Worm (Caenorhabditis elegans) whole organism, L1 larva: Measurements from ENCODE around the gene eor-1.

Experiments used
- C04F5.9 ChIP-seq: sonication (generic microtip); optimal IDR thresholded peaks from 2 replicates; lab custom pipeline; 2016; ENCODE audit warnings: missing genetic modification characterization, missing compliant biosample characterization
- C16A3.4 ChIP-seq: fragments of 150-350 bp; optimal IDR thresholded peaks from 2 replicates; lab custom pipeline; 2014; ENCODE audit warnings: missing biosample characterization, missing genetic modification characterization
- C34B4.2 ChIP-seq: sonication (generic microtip); optimal IDR thresholded peaks from 2 replicates; lab custom pipeline; 2017; ENCODE audit warnings: mild to moderate bottlenecking, missing genetic modification characterization, missing compliant biosample characterization
- F16B12.6 ChIP-seq: fragments of 150-350 bp; optimal IDR thresholded peaks from 2 replicates; lab custom pipeline; 2014; ENCODE audit warnings: missing biosample characterization, missing genetic modification characterization
- alr-1 ChIP-seq: fragments of 200-800 bp; sonication (Bioruptor generic); optimal IDR thresholded peaks from 2 replicates; lab custom pipeline; 2018; ENCODE audit warnings: borderline replicate concordance, mild to moderate bottlenecking, missing genetic modification characterization, missing compliant biosample characterization
- aly-2 ChIP-seq: fragments of 150-350 bp; optimal IDR thresholded peaks from 2 replicates; lab custom pipeline; 2014; ENCODE audit warnings: missing biosample characterization, missing genetic modification characterization
- ama-1 ChIP-seq: fragments of 150-350 bp; optimal IDR thresholded peaks from 2 replicates; lab custom pipeline; 2014
- ceh-63 ChIP-seq: fragments of 200-800 bp; sonication (Bioruptor generic); optimal IDR thresholded peaks from 2 replicates; lab custom pipeline; 2018; ENCODE audit warnings: mild to moderate bottlenecking, missing genetic modification characterization, missing compliant biosample characterization
- ceh-90 ChIP-seq: sonication (generic microtip); optimal IDR thresholded peaks from 2 replicates; lab custom pipeline; 2016; ENCODE audit warnings: missing genetic modification characterization, missing compliant biosample characterization
- efl-1 ChIP-seq, 4 experiments: fragments of 150-350 bp; optimal IDR thresholded peaks in 3 of 4; peaks in 1 of 4; 1 replicate in 1 of 4; 2 replicates in 3 of 4; lab custom pipeline; 2014; ENCODE audit warnings: missing biosample characterization in 2 of 4, missing genetic modification characterization in 2 of 4, missing genetic modification reagents in 2 of 4
- elt-3 ChIP-seq, 6 experiments: fragments of 150-350 bp in 1 of 6; sonication (generic microtip); optimal IDR thresholded peaks; 2 replicates each; lab custom pipeline; 2017 to 2018; ENCODE audit warnings: missing biosample characterization in 6 of 6, missing genetic modification characterization in 6 of 6, inconsistent platforms in 1 of 6
- fkh-10 ChIP-seq: sonication (generic microtip); optimal IDR thresholded peaks from 2 replicates; lab custom pipeline; 2017; ENCODE audit warnings: missing biosample characterization, missing genetic modification reagents, missing genetic modification characterization
- fkh-4 ChIP-seq: sonication (generic microtip); optimal IDR thresholded peaks from 2 replicates; lab custom pipeline; 2016; ENCODE audit warnings: missing compliant biosample characterization, missing genetic modification characterization, borderline replicate concordance
- fkh-8 ChIP-seq: sonication (generic microtip); optimal IDR thresholded peaks from 2 replicates; lab custom pipeline; 2016; ENCODE audit warnings: mild to moderate bottlenecking, missing genetic modification characterization, missing compliant biosample characterization
- grh-1 ChIP-seq: fragments of 200-800 bp; sonication (Bioruptor generic); IDR thresholded peaks from 2 replicates; pipeline ENCODE4 v1.3.6; 2022; ENCODE audit warnings: missing genetic modification reagents, missing genetic modification characterization, missing compliant biosample characterization
- hlh-4 ChIP-seq: sonication (generic microtip); optimal IDR thresholded peaks from 2 replicates; lab custom pipeline; 2016; ENCODE audit warnings: mild to moderate bottlenecking, missing genetic modification characterization, missing compliant biosample characterization
- hpl-2 ChIP-seq: fragments of 150-350 bp; optimal IDR thresholded peaks from 2 replicates; lab custom pipeline; 2014; ENCODE audit warnings: missing biosample characterization, missing genetic modification reagents, missing genetic modification characterization
- isw-1 ChIP-seq: fragments of 200-800 bp; sonication (Bioruptor generic); IDR thresholded peaks from 2 replicates; pipeline ENCODE4 v1.3.6; 2022; ENCODE audit warnings: missing genetic modification characterization, missing compliant biosample characterization
- jun-1 ChIP-seq: fragments of 150-350 bp; optimal IDR thresholded peaks from 2 replicates; lab custom pipeline; 2014; ENCODE audit warnings: missing biosample characterization, missing genetic modification reagents, missing genetic modification characterization
- lin-13 ChIP-seq: fragments of 150-350 bp; optimal IDR thresholded peaks from 2 replicates; lab custom pipeline; 2014; ENCODE audit warnings: missing biosample characterization, missing genetic modification reagents, missing genetic modification characterization
- lin-14 ChIP-seq: fragments of 200-800 bp; sonication (Bioruptor generic); optimal IDR thresholded peaks from 2 replicates; lab custom pipeline; 2018; ENCODE audit warnings: mild to moderate bottlenecking, missing genetic modification characterization, moderate library complexity, missing compliant biosample characterization
- lin-15B ChIP-seq: fragments of 150-350 bp; sonication (generic microtip); optimal IDR thresholded peaks from 3 replicates; lab custom pipeline; 2014; ENCODE audit warnings: missing biosample characterization, missing genetic modification characterization
- lin-35 ChIP-seq, 2 experiments: fragments of 150-350 bp; optimal IDR thresholded peaks; 2 replicates each; lab custom pipeline; 2014; ENCODE audit warnings: missing biosample characterization in 2 of 2, missing genetic modification characterization in 2 of 2, missing genetic modification reagents in 2 of 2
- lir-3 ChIP-seq: sonication (generic microtip); optimal IDR thresholded peaks from 2 replicates; lab custom pipeline; 2016; ENCODE audit warnings: mild to moderate bottlenecking, missing genetic modification characterization, moderate library complexity, missing compliant biosample characterization; ENCODE audit not compliant: poor library complexity
- lsy-2 ChIP-seq, 2 experiments: fragments of 150-350 bp; optimal IDR thresholded peaks; 2 replicates each; lab custom pipeline; 2014; ENCODE audit warnings: missing biosample characterization in 2 of 2, missing genetic modification characterization in 2 of 2
- mab-9 ChIP-seq: fragments of 200-800 bp; sonication (Bioruptor generic); IDR thresholded peaks from 2 replicates; pipeline ENCODE4 v1.3.6; 2022; ENCODE audit warnings: missing genetic modification reagents, missing genetic modification characterization, missing compliant biosample characterization
- mdl-1 ChIP-seq, 2 experiments: fragments of 150-350 bp; optimal IDR thresholded peaks; 2 replicates each; lab custom pipeline; 2014 to 2017; ENCODE audit warnings: missing biosample characterization in 2 of 2, missing genetic modification characterization in 2 of 2, inconsistent platforms in 1 of 2
- mef-2 ChIP-seq: fragments of 150-350 bp; optimal IDR thresholded peaks from 2 replicates; lab custom pipeline; 2014; ENCODE audit warnings: missing biosample characterization, missing genetic modification characterization
- nhr-11 ChIP-seq: fragments of 150-350 bp; optimal IDR thresholded peaks from 2 replicates; lab custom pipeline; 2014; ENCODE audit warnings: missing biosample characterization, missing genetic modification characterization
- nhr-12 ChIP-seq: sonication (generic microtip); optimal IDR thresholded peaks from 2 replicates; lab custom pipeline; 2017; ENCODE audit warnings: missing biosample characterization, missing genetic modification characterization
- nhr-19 ChIP-seq: fragments of 200-800 bp; sonication (Bioruptor generic); conservative IDR thresholded peaks from 2 replicates; pipeline ENCODE4 v1.3.6; 2022; ENCODE audit warnings: missing genetic modification characterization, missing compliant biosample characterization
- nhr-20 ChIP-seq: sonication (generic microtip); optimal IDR thresholded peaks from 2 replicates; lab custom pipeline; 2016; ENCODE audit warnings: mild to moderate bottlenecking, missing genetic modification characterization, missing compliant biosample characterization
- nhr-28 ChIP-seq: fragments of 150-350 bp; optimal IDR thresholded peaks from 2 replicates; lab custom pipeline; 2014; ENCODE audit warnings: missing biosample characterization, missing genetic modification characterization
- nhr-71 ChIP-seq: sonication (generic microtip); optimal IDR thresholded peaks from 2 replicates; lab custom pipeline; 2016; ENCODE audit warnings: mild to moderate bottlenecking, missing genetic modification characterization, moderate library complexity, missing compliant biosample characterization
- nhr-76 ChIP-seq: sonication (generic microtip); optimal IDR thresholded peaks from 2 replicates; lab custom pipeline; 2017; ENCODE audit warnings: missing biosample characterization, missing genetic modification characterization
- nhr-84 ChIP-seq: sonication (generic microtip); optimal IDR thresholded peaks from 2 replicates; lab custom pipeline; 2017; ENCODE audit warnings: missing biosample characterization, missing genetic modification characterization
- nhr-85 ChIP-seq: sonication (generic microtip); peaks from one replicate; lab custom pipeline; 2016; ENCODE audit warnings: missing genetic modification characterization, inconsistent platforms, missing compliant biosample characterization
- pag-3 ChIP-seq: sonication (generic microtip); optimal IDR thresholded peaks from 2 replicates; lab custom pipeline; 2017; ENCODE audit warnings: missing genetic modification characterization, mild to moderate bottlenecking, missing compliant biosample characterization, antibody characterized with exemption, borderline replicate concordance; ENCODE audit not compliant: insufficient read depth
- rnt-1 ChIP-seq: sonication (generic microtip); optimal IDR thresholded peaks from 2 replicates; lab custom pipeline; 2016; ENCODE audit warnings: mild to moderate bottlenecking, missing genetic modification characterization, moderate library complexity, missing compliant biosample characterization
- skn-1 ChIP-seq: fragments of 150-350 bp; optimal IDR thresholded peaks from 2 replicates; lab custom pipeline; 2014; ENCODE audit warnings: missing biosample characterization, missing genetic modification characterization
- sox-4 ChIP-seq: sonication (generic microtip); optimal IDR thresholded peaks from 2 replicates; lab custom pipeline; 2016; ENCODE audit warnings: missing genetic modification characterization, missing compliant biosample characterization
- swsn-7 ChIP-seq: sonication (generic microtip); optimal IDR thresholded peaks from 2 replicates; lab custom pipeline; 2016; ENCODE audit warnings: missing genetic modification characterization, missing compliant biosample characterization
- tbx-2 ChIP-seq: sonication (generic microtip); optimal IDR thresholded peaks from 2 replicates; lab custom pipeline; 2016; ENCODE audit warnings: missing genetic modification characterization, missing compliant biosample characterization
- tlp-1 ChIP-seq: fragments of 150-350 bp; optimal IDR thresholded peaks from 2 replicates; lab custom pipeline; 2014; ENCODE audit warnings: missing biosample characterization, missing genetic modification characterization
- unc-130 ChIP-seq: fragments of 150-350 bp; optimal IDR thresholded peaks from 2 replicates; lab custom pipeline; 2017; ENCODE audit warnings: missing biosample characterization, missing genetic modification characterization, inconsistent platforms
- unc-30 ChIP-seq: sonication (generic microtip); optimal IDR thresholded peaks from 2 replicates; lab custom pipeline; 2017; ENCODE audit warnings: missing biosample characterization, missing genetic modification characterization
- unc-86 ChIP-seq: sonication (generic microtip); optimal IDR thresholded peaks from 2 replicates; lab custom pipeline; 2016; ENCODE audit warnings: missing genetic modification characterization, missing compliant biosample characterization
- vab-15 ChIP-seq: sonication (generic microtip); optimal IDR thresholded peaks from 2 replicates; lab custom pipeline; 2017; ENCODE audit warnings: missing genotype, mild to moderate bottlenecking, missing genetic modification characterization, missing compliant biosample characterization
- zag-1 ChIP-seq: fragments of 150-350 bp; optimal IDR thresholded peaks from 2 replicates; lab custom pipeline; 2014; ENCODE audit warnings: missing biosample characterization, missing genetic modification characterization
- ztf-11 ChIP-seq, 2 experiments: sonication (generic microtip); optimal IDR thresholded peaks; 2 replicates each; lab custom pipeline; 2016 to 2017; ENCODE audit warnings: missing genetic modification characterization in 2 of 2, missing biosample characterization in 1 of 2, missing compliant biosample characterization in 1 of 2
- ztf-4 ChIP-seq: fragments of 150-350 bp; optimal IDR thresholded peaks from 2 replicates; lab custom pipeline; 2014; ENCODE audit warnings: missing biosample characterization, missing genetic modification characterization

The eor-1 gene

DNA sequence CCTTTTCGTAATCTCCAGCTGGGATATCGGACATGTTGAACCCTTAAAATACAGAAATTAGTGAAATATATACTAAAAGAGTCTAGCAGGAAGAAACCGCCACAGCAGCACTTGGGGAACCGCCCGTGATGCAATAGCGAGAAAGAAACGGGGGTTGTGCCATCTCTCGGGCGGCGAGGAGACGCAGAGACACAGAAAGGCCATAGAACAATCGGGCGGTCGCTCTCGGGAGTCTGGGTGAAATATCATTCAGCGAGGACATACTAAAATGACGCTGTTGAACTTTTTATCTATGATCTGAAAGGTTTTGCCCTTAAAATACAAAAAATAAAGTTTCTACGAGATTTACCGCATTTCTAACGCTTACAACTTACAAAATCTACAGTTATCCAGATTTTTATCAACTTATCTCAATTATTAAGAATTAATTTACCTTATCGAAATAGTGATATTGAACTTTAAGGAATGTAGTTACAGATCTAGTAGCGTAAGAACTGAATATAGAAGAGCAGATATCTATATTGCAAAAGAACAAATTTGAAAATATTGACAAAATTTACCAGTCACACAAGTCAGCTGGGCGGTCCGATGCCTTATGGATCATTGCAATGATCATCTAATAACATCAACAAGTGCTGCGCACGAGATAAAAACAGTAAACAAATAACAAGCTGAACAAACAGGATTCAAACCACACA lies 50.4 kb downstream of the eor-1 start, which contains the start of gene cyc-2.1 (continued):
- TF ChIP-seq lin-35 (GFP tag; optimal IDR thresholded peaks at IDR 0.05; lab: Kevin White, UChicago) (peak; percentile 33 to 55), nhr-84 (tag; lab: Kevin White, UChicago) (no peak), nhr-12 (tag; lab: Kevin White, UChicago) (no peak), fkh-10 (GFP tag; lab: Kevin White, UChicago) (no peak), elt-3 (tag; optimal IDR thresholded peaks at IDR 0.05; lab: Kevin White, UChicago) (peak in 2 of 6 experiments; percentile 12 to 38), nhr-19 (GFP tag; lab: Robert Waterston, UW) (peak; percentile 71), jun-1 (no peak), ztf-4 (tag; lab: Kevin White, UChicago) (peak; percentile 22), hlh-4 (tag; lab: Kevin White, UChicago) (no peak), unc-86 (tag; lab: Kevin White, UChicago) (peak; percentile 30), ztf-11 (tag; optimal IDR thresholded peaks at IDR 0.05; lab: Kevin White, UChicago) (no peak), nhr-11 (tag; lab: Kevin White, UChicago) (no peak), fkh-4 (tag; lab: Kevin White, UChicago) (no peak), aly-2 (tag; lab: Kevin White, UChicago) (peak; percentile 42), lin-14 (GFP tag; lab: Kevin White, UChicago) (peak; percentile 83), tlp-1 (tag; lab: Kevin White, UChicago) (no peak), nhr-71 (tag; lab: Kevin White, UChicago) (peak; percentile 71), nhr-28 (tag; lab: Kevin White, UChicago) (no peak), fkh-8 (peak; percentile 71), unc-30 (tag; lab: Kevin White, UChicago) (no peak), ama-1 (lab: Kevin White, UChicago) (no peak), mdl-1 (tag; optimal IDR thresholded peaks at IDR 0.05; lab: Kevin White, UChicago) (peak in 1 of 2 experiments; percentile 37), grh-1 (no peak), vab-15 (no peak), mef-2 (no peak), ceh-90 (no peak), sox-4 (tag; lab: Kevin White, UChicago) (no peak), hpl-2 (GFP tag; lab: Kevin White, UChicago) (peak; percentile 26), lir-3 (tag; lab: Kevin White, UChicago) (no peak), mab-9 (GFP tag; lab: Robert Waterston, UW) (no peak), lin-15B (tag; lab: Kevin White, UChicago) (peak; percentile 35), lin-13 (peak; percentile 36), swsn-7 (tag; lab: Kevin White, UChicago) (peak; percentile 59), rnt-1 (tag; lab: Kevin White, UChicago) (peak; percentile 59), zag-1 (tag; lab: Kevin White, UChicago) (no peak), pag-3 (tag; lab: Kevin White, UChicago) (no peak), isw-1 (GFP tag; lab: Robert Waterston, UW) (peak; percentile 38; the same call in 1 of the 2 replicates)

DNA sequence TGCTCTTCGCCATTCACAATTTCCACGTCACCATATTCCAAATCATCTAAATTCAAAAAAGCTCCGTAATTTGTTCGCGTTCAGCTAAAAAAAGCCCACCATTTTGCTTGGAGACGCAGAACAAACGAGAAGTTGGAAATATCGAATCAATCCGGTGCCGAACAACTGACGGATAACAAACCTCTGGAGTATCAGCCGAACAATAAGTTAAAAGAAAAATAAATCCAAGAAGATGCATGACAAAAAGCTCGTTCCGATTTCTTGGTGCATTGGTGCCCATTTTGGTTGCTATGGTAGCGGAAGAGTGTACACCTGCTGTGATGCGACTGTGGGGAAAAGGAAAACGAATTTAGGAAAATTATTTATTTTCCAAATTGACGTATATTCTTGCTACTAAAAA lies 51.4 kb downstream of the eor-1 start, which contains the start of gene tctn-1:
tctn-1 (minus strand) TSS at position 280 of the 400 bp plus-strand sequence.
- TF ChIP-seq nhr-85 (tag; lab: Kevin White, UChicago) (peak; percentile 55), nhr-19 (GFP tag; lab: Robert Waterston, UW) (no peak; the same call in 1 of the 2 replicates), lin-35 (GFP tag; optimal IDR thresholded peaks at IDR 0.05; lab: Kevin White, UChicago) (no peak), efl-1 (optimal IDR thresholded peaks at IDR 0.05; lab: Kevin White, UChicago) (no peak), efl-1 (GFP tag; optimal IDR thresholded peaks at IDR 0.05 in 1 of 2; lab: Kevin White, UChicago) (peak in 1 of 2 experiments; percentile 35), C34B4.2 (tag; lab: Kevin White, UChicago) (no peak), C04F5.9 (tag; lab: Kevin White, UChicago) (no peak), unc-86 (tag; lab: Kevin White, UChicago) (no peak), unc-130 (peak; percentile 22), nhr-71 (tag; lab: Kevin White, UChicago) (peak; percentile 50), ceh-63 (GFP tag; lab: Kevin White, UChicago) (no peak), nhr-20 (tag; lab: Kevin White, UChicago) (peak; percentile 20), rnt-1 (tag; lab: Kevin White, UChicago) (peak; percentile 63), tbx-2 (tag; lab: Kevin White, UChicago) (no peak), F16B12.6 (tag; lab: Kevin White, UChicago) (no peak), nhr-12 (tag; lab: Kevin White, UChicago) (no peak), skn-1 (tag; lab: Kevin White, UChicago) (no peak), lin-13 (no peak), alr-1 (tag; lab: Kevin White, UChicago) (no peak), jun-1 (no peak), lsy-2 (tag; optimal IDR thresholded peaks at IDR 0.05; lab: Kevin White, UChicago) (peak; percentile 43 to 51), nhr-76 (no peak), C16A3.4 (tag; lab: Kevin White, UChicago) (no peak)
